Fruit fly (Drosophila melanogaster): Measurements from ENCODE around the gene CG4829.

The CG4829 gene

dm6 chrX:16811213-16811749 lies at the start of gene CG4829 (continued):
- TF ChIP-seq amos (GFP tag; IDR thresholded peaks at IDR 0.05; ENCODE audit: partially characterized antibody) (no peak), Nf-YA (GFP tag; IDR thresholded peaks at IDR 0.05) (peak; percentile 72), hb (GFP tag; IDR thresholded peaks at IDR 0.05; ENCODE audit: partially characterized antibody) (no peak), cg (GFP tag; optimal IDR thresholded peaks at IDR 0.05) (no peak), Spps (tag; optimal IDR thresholded peaks at IDR 0.05) (peak; percentile 66), Eip74EF (GFP tag; optimal IDR thresholded peaks at IDR 0.05) (peak in 1 of 2 experiments; percentile 85), BEAF-32 (GFP tag; optimal IDR thresholded peaks at IDR 0.05) (no peak), Ptx1 (GFP tag; IDR thresholded peaks at IDR 0.05) (peak; percentile 90), Ets65A (GFP tag) (peak; percentile 97), twi (tag; optimal IDR thresholded peaks at IDR 0.05) (peak; percentile 72), cwo (GFP tag; optimal IDR thresholded peaks at IDR 0.05) (peak; percentile 77), zfh1 (GFP tag; IDR thresholded peaks at IDR 0.05) (peak; percentile 83), CG10543 (GFP tag; optimal IDR thresholded peaks at IDR 0.05) (peak; percentile 84), ash1 (GFP tag; optimal IDR thresholded peaks at IDR 0.05) (no peak), Lim3 (GFP tag; IDR thresholded peaks at IDR 0.05) (peak; percentile 60), Nf-YB (GFP tag; optimal IDR thresholded peaks at IDR 0.05) (peak; percentile 62), Dad (GFP tag; optimal IDR thresholded peaks at IDR 0.05) (peak; percentile 79), CG15269 (tag; optimal IDR thresholded peaks at IDR 0.05) (peak; percentile 93), br (optimal IDR thresholded peaks at IDR 0.05) (no peak), fd64A (GFP tag; optimal IDR thresholded peaks at IDR 0.05) (peak; percentile 82), Sox100B (GFP tag; optimal IDR thresholded peaks at IDR 0.05) (peak; percentile 83), YL-1 (GFP tag; optimal IDR thresholded peaks at IDR 0.05) (no peak), lov (optimal IDR thresholded peaks at IDR 0.05) (no peak), lov (GFP tag; IDR thresholded peaks at IDR 0.05) (peak; percentile 83; the same call in 2 of the 3 replicates), exex (tag; optimal IDR thresholded peaks at IDR 0.05) (peak; percentile 63), CG31224 (GFP tag; IDR thresholded peaks at IDR 0.05) (peak; percentile 83), CG15514 (GFP tag; optimal IDR thresholded peaks at IDR 0.05) (peak; percentile 77), CG18262 (tag; optimal IDR thresholded peaks at IDR 0.05) (peak; percentile 87), CG4617 (GFP tag; optimal IDR thresholded peaks at IDR 0.05; ENCODE audit: borderline replicate concordance) (peak; percentile 33), CHES-1-like (GFP tag; optimal IDR thresholded peaks at IDR 0.05) (peak; percentile 66), CG11093 (GFP tag; IDR thresholded peaks at IDR 0.05) (peak; percentile 61; the same call in 1 of the 3 replicates), Doc2 (GFP tag; IDR thresholded peaks at IDR 0.05) (peak; percentile 59), D19A (tag; optimal IDR thresholded peaks at IDR 0.05) (peak; percentile 86), ap (GFP tag; IDR thresholded peaks at IDR 0.05) (peak; percentile 83), CG18476 (GFP tag; optimal IDR thresholded peaks at IDR 0.05) (peak; percentile 77), bowl (GFP tag; IDR thresholded peaks at IDR 0.05) (peak; percentile 71), scrt (GFP tag; optimal IDR thresholded peaks at IDR 0.05) (peak; percentile 85), gfzf (GFP tag; optimal IDR thresholded peaks at IDR 0.05) (no peak), Lhr (GFP tag; optimal IDR thresholded peaks at IDR 0.05) (peak; percentile 44), CG3726 (GFP tag; IDR thresholded peaks at IDR 0.05) (peak; percentile 74; the same call in 1 of the 3 replicates), ems (GFP tag; optimal IDR thresholded peaks at IDR 0.05) (peak; percentile 82), inv (GFP tag; IDR thresholded peaks at IDR 0.05; ENCODE audit: partially characterized antibody) (no peak), H2.0 (GFP tag; IDR thresholded peaks at IDR 0.05) (peak; percentile 88), CG5245 (GFP tag; optimal IDR thresholded peaks at IDR 0.05) (peak; percentile 86), CG15696 (tag; optimal IDR thresholded peaks at IDR 0.05) (peak; percentile 73), GATAe (GFP tag; conservative IDR thresholded peaks at IDR 0.05) (no peak), CG14860 (GFP tag; IDR thresholded peaks at IDR 0.05; ENCODE audit: partially characterized antibody) (no peak), pan (optimal IDR thresholded peaks at IDR 0.05) (no peak), pan (GFP tag; optimal IDR thresholded peaks at IDR 0.05 in 1 of 2, IDR thresholded peaks at IDR 0.05 in 1 of 2) (peak in 1 of 2 experiments; percentile 88), nerfin-1 (tag; optimal IDR thresholded peaks at IDR 0.05) (peak; percentile 88)

All from whole organism, embryonic.